Worm (Caenorhabditis elegans): Measurements from ENCODE around the gene T06E8.8.
A peak's percentile ranks its signal among the peaks of the same experiment; 100 is the strongest.

T06E8.8 gene

ce11 chrV:10081636-10082035, 38.1 kb downstream of the T06E8.8 start, which contains the start of gene nhr-205:
TSS of gene nhr-205 (minus strand) at chrV:10081776.
- TF ChIP-seq crh-2 (tag; optimal IDR thresholded peaks at IDR 0.05) (no peak), dmd-4 (tag; optimal IDR thresholded peaks at IDR 0.05) (no peak), lsy-2 (tag; optimal IDR thresholded peaks at IDR 0.05) (no peak)

ce11 chrV:10083999-10084468, 40.5 kb downstream of the T06E8.8 start, which contains the start of gene nhr-12:
TSS of gene nhr-12 (minus strand) at chrV:10084049.
- TF ChIP-seq ztf-11 (tag; optimal IDR thresholded peaks at IDR 0.05) (no peak), nhr-77 (tag; optimal IDR thresholded peaks at IDR 0.05) (no peak), ZK546.5 (tag; optimal IDR thresholded peaks at IDR 0.05) (no peak), F13H6.1 (tag; optimal IDR thresholded peaks at IDR 0.05) (no peak), nhr-23 (tag; optimal IDR thresholded peaks at IDR 0.05) (no peak), nhr-10 (tag; optimal IDR thresholded peaks at IDR 0.05) (no peak), mdl-1 (tag; optimal IDR thresholded peaks at IDR 0.05) (no peak), ceh-16 (tag; optimal IDR thresholded peaks at IDR 0.05) (no peak), fos-1 (tag; optimal IDR thresholded peaks at IDR 0.05) (no peak), ztf-1 (GFP tag; conservative IDR thresholded peaks at IDR 0.05) (no peak), crh-2 (tag; optimal IDR thresholded peaks at IDR 0.05) (peak; percentile 45), ztf-4 (tag; optimal IDR thresholded peaks at IDR 0.05) (no peak), zag-1 (tag; optimal IDR thresholded peaks at IDR 0.05) (no peak), snpc-4 (tag; optimal IDR thresholded peaks at IDR 0.05) (no peak), lin-13 (GFP tag; optimal IDR thresholded peaks at IDR 0.05) (no peak), ama-1 (optimal IDR thresholded peaks at IDR 0.05) (no peak), peb-1 (tag; optimal IDR thresholded peaks at IDR 0.05) (no peak), nhr-6 (tag; optimal IDR thresholded peaks at IDR 0.05) (no peak), ceh-82 (tag; optimal IDR thresholded peaks at IDR 0.05) (no peak), sma-3 (GFP tag; optimal IDR thresholded peaks at IDR 0.05) (no peak), nhr-21 (tag; optimal IDR thresholded peaks at IDR 0.05) (no peak), blmp-1 (tag; optimal IDR thresholded peaks at IDR 0.05; ENCODE audit: insufficient read depth) (no peak), unc-55 (GFP tag; optimal IDR thresholded peaks at IDR 0.05) (peak; percentile 24), elt-3 (tag; optimal IDR thresholded peaks at IDR 0.05) (no peak), lsy-2 (tag; optimal IDR thresholded peaks at IDR 0.05) (no peak), sma-9 (GFP tag; optimal IDR thresholded peaks at IDR 0.05) (peak; percentile 29), sma-9 (tag; optimal IDR thresholded peaks at IDR 0.05) (no peak), alr-1 (tag; optimal IDR thresholded peaks at IDR 0.05) (no peak), Y55F3AM.14 (GFP tag; optimal IDR thresholded peaks at IDR 0.05) (no peak), lin-11 (tag; optimal IDR thresholded peaks at IDR 0.05) (no peak), skn-1 (tag; optimal IDR thresholded peaks at IDR 0.05) (peak; percentile 2)

- TF ChIP-seq nhr-237 (tag; optimal IDR thresholded peaks at IDR 0.05) (no peak), lsy-2 (tag; optimal IDR thresholded peaks at IDR 0.05) (no peak), aly-2 (tag; optimal IDR thresholded peaks at IDR 0.05) (no peak), nhr-10 (tag; optimal IDR thresholded peaks at IDR 0.05) (no peak), lin-39 (tag; optimal IDR thresholded peaks at IDR 0.05) (no peak), egl-27 (tag; optimal IDR thresholded peaks at IDR 0.05) (no peak), lin-13 (GFP tag; optimal IDR thresholded peaks at IDR 0.05) (no peak), peb-1 (tag; optimal IDR thresholded peaks at IDR 0.05) (no peak), ceh-82 (tag; optimal IDR thresholded peaks at IDR 0.05) (no peak), Y55F3AM.14 (GFP tag; optimal IDR thresholded peaks at IDR 0.05) (no peak), elt-1 (tag; optimal IDR thresholded peaks at IDR 0.05) (no peak), fos-1 (tag; optimal IDR thresholded peaks at IDR 0.05) (no peak)
Observed at ce11 chrV:10084864-10085263, 41.3 kb downstream of the T06E8.8 start, which contains the start of gene R04B5.6. TSS of gene R04B5.6 (plus strand) at chrV:10085164.

- TF ChIP-seq F13H6.1 (tag; optimal IDR thresholded peaks at IDR 0.05) (peak; percentile 37), lin-11 (tag; optimal IDR thresholded peaks at IDR 0.05) (no peak), ztf-11 (tag; optimal IDR thresholded peaks at IDR 0.05) (no peak), lsy-2 (tag; optimal IDR thresholded peaks at IDR 0.05) (peak in 1 of 2 experiments; percentile 13), ztf-4 (tag; optimal IDR thresholded peaks at IDR 0.05) (no peak), skn-1 (tag; optimal IDR thresholded peaks at IDR 0.05) (no peak), sma-9 (GFP tag; optimal IDR thresholded peaks at IDR 0.05) (peak; percentile 32), sma-9 (tag; optimal IDR thresholded peaks at IDR 0.05) (no peak)
Observed at ce11 chrV:10086141-10086540, 42.6 kb downstream of the T06E8.8 start.
